Worm (Caenorhabditis elegans): ENCODE results near the gene srj-11.

- no peak for TF ChIP-seq lin-35 (GFP tag; optimal IDR thresholded peaks at IDR 0.05)
- no peak for TF ChIP-seq F52B5.7 (tag; optimal IDR thresholded peaks at IDR 0.05)
- TF ChIP-seq attf-6 (GFP tag; IDR thresholded peaks at IDR 0.05): no peak
Observed at ce11 chrV:3288134-3288533, 46.9 kb downstream of the srj-11 start.

All from whole organism, young adult.